Fruit fly (Drosophila melanogaster): Measurements from ENCODE around the gene mthl6.

mthl6 gene

dm6 chr3L:7485667-7486066 lies at the start of gene mthl6:
Gene mthl6, plus strand, starts transcription at chr3L:7485967.
- TF ChIP-seq CG1620 (GFP tag; optimal IDR thresholded peaks at IDR 0.05): no peak
- TF ChIP-seq kay (GFP tag; ENCODE audit: borderline replicate concordance): peak; percentile 22

dm6 chr3L:7437366-7437765 lies 48.4 kb upstream of the mthl6 start, which contains the start of gene CG14835:
Gene CG14835, minus strand, starts transcription at chr3L:7437466.
- no peak for TF ChIP-seq CG7101 (tag; optimal IDR thresholded peaks at IDR 0.05)
- TF ChIP-seq bab1 (GFP tag; optimal IDR thresholded peaks at IDR 0.05): no peak
- TF ChIP-seq CG14711 (tag; optimal IDR thresholded peaks at IDR 0.05): no peak
- TF ChIP-seq CG1620 (GFP tag; optimal IDR thresholded peaks at IDR 0.05): no peak
- no peak for TF ChIP-seq ovo (GFP tag; optimal IDR thresholded peaks at IDR 0.05)
- TF ChIP-seq CG7045 (GFP tag; optimal IDR thresholded peaks at IDR 0.05): no peak
- no peak for TF ChIP-seq cnc (optimal IDR thresholded peaks at IDR 0.05)
- no peak for TF ChIP-seq CG5204 (GFP tag; optimal IDR thresholded peaks at IDR 0.05)
- TF ChIP-seq CG33017 (tag; optimal IDR thresholded peaks at IDR 0.05): no peak
- no peak for TF ChIP-seq CG12768 (GFP tag; optimal IDR thresholded peaks at IDR 0.05)
- TF ChIP-seq kay (GFP tag; ENCODE audit: borderline replicate concordance): no peak
- no peak for TF ChIP-seq CG11617 (GFP tag; optimal IDR thresholded peaks at IDR 0.05)
- TF ChIP-seq Crg-1 (GFP tag; optimal IDR thresholded peaks at IDR 0.05): no peak
- no peak for TF ChIP-seq tj (GFP tag; optimal IDR thresholded peaks at IDR 0.05)
- no peak for TF ChIP-seq cic (GFP tag; optimal IDR thresholded peaks at IDR 0.05)
- TF ChIP-seq pad (GFP tag; optimal IDR thresholded peaks at IDR 0.05): no peak
- no peak for TF ChIP-seq Clk (GFP tag; optimal IDR thresholded peaks at IDR 0.05)
- TF ChIP-seq Mnt (GFP tag; optimal IDR thresholded peaks at IDR 0.05): no peak
- TF ChIP-seq Hr96 (GFP tag; optimal IDR thresholded peaks at IDR 0.05): no peak

- no peak for TF ChIP-seq Mnt (GFP tag; optimal IDR thresholded peaks at IDR 0.05)
- no peak for TF ChIP-seq Hr96 (GFP tag; optimal IDR thresholded peaks at IDR 0.05)
- no peak for TF ChIP-seq CG1620 (GFP tag; optimal IDR thresholded peaks at IDR 0.05)
- TF ChIP-seq CG5204 (GFP tag; optimal IDR thresholded peaks at IDR 0.05): no peak
- no peak for TF ChIP-seq bab1 (GFP tag; optimal IDR thresholded peaks at IDR 0.05)
- TF ChIP-seq cnc (optimal IDR thresholded peaks at IDR 0.05): no peak
- TF ChIP-seq CG7045 (GFP tag; optimal IDR thresholded peaks at IDR 0.05): no peak
- TF ChIP-seq CG11617 (GFP tag; optimal IDR thresholded peaks at IDR 0.05): no peak
- no peak for TF ChIP-seq toe (GFP tag; optimal IDR thresholded peaks at IDR 0.05)
- no peak for TF ChIP-seq CG33017 (tag; optimal IDR thresholded peaks at IDR 0.05)
- TF ChIP-seq CG14711 (tag; optimal IDR thresholded peaks at IDR 0.05): no peak
- TF ChIP-seq pad (GFP tag; optimal IDR thresholded peaks at IDR 0.05): no peak
- TF ChIP-seq ovo (GFP tag; optimal IDR thresholded peaks at IDR 0.05): no peak
- TF ChIP-seq CG7101 (tag; optimal IDR thresholded peaks at IDR 0.05): no peak
- TF ChIP-seq Clk (GFP tag; optimal IDR thresholded peaks at IDR 0.05): no peak
- TF ChIP-seq Crg-1 (GFP tag; optimal IDR thresholded peaks at IDR 0.05): no peak
Measured at dm6 chr3L:7439305-7439704, 46.5 kb upstream of the mthl6 start, which contains the start of gene sphinx1. Gene sphinx1, minus strand, starts transcription at chr3L:7439405.

dm6 chr3L:7440633-7441032 lies 45.1 kb upstream of the mthl6 start, which contains the start of gene sphinx2:
Gene sphinx2, minus strand, starts transcription at chr3L:7440733.
- TF ChIP-seq cic (GFP tag; optimal IDR thresholded peaks at IDR 0.05): no peak
- TF ChIP-seq CG14711 (tag; optimal IDR thresholded peaks at IDR 0.05): no peak
- TF ChIP-seq toe (GFP tag; optimal IDR thresholded peaks at IDR 0.05): no peak
- TF ChIP-seq Mnt (GFP tag; optimal IDR thresholded peaks at IDR 0.05): no peak
- TF ChIP-seq CG5204 (GFP tag; optimal IDR thresholded peaks at IDR 0.05): no peak
- TF ChIP-seq Hr96 (GFP tag; optimal IDR thresholded peaks at IDR 0.05): no peak
- no peak for TF ChIP-seq bab1 (GFP tag; optimal IDR thresholded peaks at IDR 0.05)
- no peak for TF ChIP-seq cnc (optimal IDR thresholded peaks at IDR 0.05)
- TF ChIP-seq CG7045 (GFP tag; optimal IDR thresholded peaks at IDR 0.05): no peak
- no peak for TF ChIP-seq Crg-1 (GFP tag; optimal IDR thresholded peaks at IDR 0.05)
- TF ChIP-seq pad (GFP tag; optimal IDR thresholded peaks at IDR 0.05): no peak
- TF ChIP-seq CG12768 (GFP tag; optimal IDR thresholded peaks at IDR 0.05): no peak
- TF ChIP-seq ovo (GFP tag; optimal IDR thresholded peaks at IDR 0.05): no peak
- no peak for TF ChIP-seq tj (GFP tag; optimal IDR thresholded peaks at IDR 0.05)
- no peak for TF ChIP-seq CG7101 (tag; optimal IDR thresholded peaks at IDR 0.05)
- TF ChIP-seq CG33017 (tag; optimal IDR thresholded peaks at IDR 0.05): no peak
- TF ChIP-seq CG1620 (GFP tag; optimal IDR thresholded peaks at IDR 0.05): no peak
- no peak for TF ChIP-seq Clk (GFP tag; optimal IDR thresholded peaks at IDR 0.05)
- no peak for TF ChIP-seq CG11617 (GFP tag; optimal IDR thresholded peaks at IDR 0.05)

dm6 chr3L:7449097-7449496 lies 36.7 kb upstream of the mthl6 start:
- TF ChIP-seq CG1620 (GFP tag; optimal IDR thresholded peaks at IDR 0.05): no peak
- TF ChIP-seq bab1 (GFP tag; optimal IDR thresholded peaks at IDR 0.05): no peak
- no peak for TF ChIP-seq kay (GFP tag; ENCODE audit: borderline replicate concordance)

dm6 chr3L:7450553-7450952 lies 35.2 kb upstream of the mthl6 start, which contains the start of gene CG33278:
Gene CG33278, plus strand, starts transcription at chr3L:7450853.
- TF ChIP-seq CG12768 (GFP tag; optimal IDR thresholded peaks at IDR 0.05): no peak
- TF ChIP-seq ovo (GFP tag; optimal IDR thresholded peaks at IDR 0.05): no peak
- TF ChIP-seq CG7045 (GFP tag; optimal IDR thresholded peaks at IDR 0.05): no peak
- TF ChIP-seq CG7101 (tag; optimal IDR thresholded peaks at IDR 0.05): no peak

dm6 chr3L:7455849-7456248 lies 29.9 kb upstream of the mthl6 start, which contains the start of gene ppk26:
Gene ppk26, plus strand, starts transcription at chr3L:7456149.
- TF ChIP-seq CG7045 (GFP tag; optimal IDR thresholded peaks at IDR 0.05): no peak
- TF ChIP-seq CG12768 (GFP tag; optimal IDR thresholded peaks at IDR 0.05): no peak
- TF ChIP-seq Crg-1 (GFP tag; optimal IDR thresholded peaks at IDR 0.05): no peak
- no peak for TF ChIP-seq Clk (GFP tag; optimal IDR thresholded peaks at IDR 0.05)
- no peak for TF ChIP-seq cnc (optimal IDR thresholded peaks at IDR 0.05)
- TF ChIP-seq pad (GFP tag; optimal IDR thresholded peaks at IDR 0.05): no peak
- TF ChIP-seq CG1620 (GFP tag; optimal IDR thresholded peaks at IDR 0.05): no peak
- TF ChIP-seq tj (GFP tag; optimal IDR thresholded peaks at IDR 0.05): no peak
- TF ChIP-seq CG11617 (GFP tag; optimal IDR thresholded peaks at IDR 0.05): no peak
- no peak for TF ChIP-seq CG14711 (tag; optimal IDR thresholded peaks at IDR 0.05)
- no peak for TF ChIP-seq CG7101 (tag; optimal IDR thresholded peaks at IDR 0.05)
- no peak for TF ChIP-seq ovo (GFP tag; optimal IDR thresholded peaks at IDR 0.05)
- no peak for TF ChIP-seq cic (GFP tag; optimal IDR thresholded peaks at IDR 0.05)
- no peak for TF ChIP-seq bab1 (GFP tag; optimal IDR thresholded peaks at IDR 0.05)
- no peak for TF ChIP-seq kay (GFP tag; ENCODE audit: borderline replicate concordance)
